Fruit fly (Drosophila melanogaster) whole organism, wandering third instar larva: ENCODE measurements around the gene CG5274.

Experiments used
- Abd-B ChIP-seq: fragments of >200 bp; optimal IDR thresholded peaks from 2 replicates; lab custom pipeline; 2017; ENCODE audit warnings: missing biosample characterization, missing genetic modification characterization
- CG32264 ChIP-seq: fragments of 200-800 bp; sonication (Bioruptor generic); optimal IDR thresholded peaks from 2 replicates; lab custom pipeline; 2016; ENCODE audit warnings: missing biosample characterization, missing genetic modification characterization
- CG9705 ChIP-seq: fragments of 200-800 bp; sonication (Bioruptor generic); optimal IDR thresholded peaks from 2 replicates; lab custom pipeline; 2018; ENCODE audit warnings: missing biosample characterization, mild to moderate bottlenecking, missing genetic modification characterization
- CrebA ChIP-seq: fragments of 200-800 bp; sonication (Bioruptor generic); optimal IDR thresholded peaks from 2 replicates; lab custom pipeline; 2016; ENCODE audit warnings: missing biosample characterization, mild to moderate bottlenecking, missing genetic modification characterization, borderline replicate concordance
- Dfd ChIP-seq: fragments of >200 bp; optimal IDR thresholded peaks from 2 replicates; lab custom pipeline; 2017; ENCODE audit warnings: missing biosample characterization, missing genetic modification characterization
- Dif ChIP-seq: fragments of 200-275, 200-300 bp; sonication (Bioruptor generic); optimal IDR thresholded peaks from 2 replicates; lab custom pipeline; 2018; ENCODE audit warnings: missing biosample characterization, missing genetic modification characterization; ENCODE audit not compliant: partially characterized antibody
- GATAd ChIP-seq: sonication (Bioruptor generic); optimal IDR thresholded peaks from 2 replicates; lab custom pipeline; 2016; ENCODE audit warnings: missing biosample characterization, missing genetic modification characterization
- HLH106 ChIP-seq: fragments of 200-800 bp; optimal IDR thresholded peaks from 3 replicates; lab custom pipeline; 2019; ENCODE audit warnings: missing biosample characterization, mild to moderate bottlenecking, missing genetic modification characterization, moderate library complexity
- Hnf4 ChIP-seq: fragments of 200-800 bp; sonication (Bioruptor generic); optimal IDR thresholded peaks from 2 replicates; lab custom pipeline; 2016; ENCODE audit warnings: missing biosample characterization, mild to moderate bottlenecking, missing genetic modification characterization
- Hr78 ChIP-seq: fragments of >200 bp; optimal IDR thresholded peaks from 2 replicates; lab custom pipeline; 2017; ENCODE audit warnings: missing biosample characterization, missing genetic modification characterization
- Hr83 ChIP-seq: fragments of 200-300 bp; sonication (Bioruptor generic); optimal IDR thresholded peaks from 2 replicates; lab custom pipeline; 2016; ENCODE audit warnings: missing biosample characterization, mild to moderate bottlenecking, missing genetic modification characterization, moderate library complexity; ENCODE audit not compliant: poor library complexity, severe bottlenecking
- Jra ChIP-seq: sonication (Bioruptor generic); optimal IDR thresholded peaks from 2 replicates; lab custom pipeline; 2016; ENCODE audit warnings: missing biosample characterization, missing genetic modification characterization
- Mio ChIP-seq: sonication (Bioruptor generic); optimal IDR thresholded peaks from 2 replicates; lab custom pipeline; 2016; ENCODE audit warnings: missing biosample characterization, missing genetic modification characterization
- Myc ChIP-seq: fragments of >200 bp; optimal IDR thresholded peaks from 2 replicates; lab custom pipeline; 2017
- N ChIP-seq: fragments of >200 bp; optimal IDR thresholded peaks from 2 replicates; lab custom pipeline; 2018; ENCODE audit warnings: missing biosample characterization, missing external identifiers, missing genetic modification characterization
- OdsH ChIP-seq: fragments of 200-800 bp; sonication (Bioruptor generic); optimal IDR thresholded peaks from 2 replicates; lab custom pipeline; 2016; ENCODE audit warnings: missing biosample characterization, mild to moderate bottlenecking, missing genetic modification characterization
- Rel ChIP-seq, 2 experiments: fragments of 200-800 bp; sonication (Bioruptor generic) in 1 of 2; optimal IDR thresholded peaks; 2 replicates in 1 of 2; 3 replicates in 1 of 2; lab custom pipeline; 2016 to 2019; ENCODE audit warnings: mild to moderate bottlenecking in 2 of 2, missing biosample characterization in 2 of 2, missing genetic modification characterization in 2 of 2, moderate library complexity in 1 of 2
- Sp1 ChIP-seq: fragments of 200-800 bp; sonication (Bioruptor generic); optimal IDR thresholded peaks from 3 replicates; lab custom pipeline; 2019; ENCODE audit warnings: missing biosample characterization, mild to moderate bottlenecking, missing genetic modification characterization, moderate library complexity
- Vsx2 ChIP-seq: fragments of 200-300, 225-300 bp; sonication (Bioruptor generic); optimal IDR thresholded peaks from 2 replicates; lab custom pipeline; 2018; ENCODE audit warnings: missing biosample characterization, missing genetic modification characterization; ENCODE audit not compliant: partially characterized antibody
- br ChIP-seq: fragments of 200-800 bp; sonication (Bioruptor generic); optimal IDR thresholded peaks from 2 replicates; lab custom pipeline; 2016; ENCODE audit warnings: missing biosample characterization, missing genetic modification characterization
- brk ChIP-seq: fragments of 200-800 bp; sonication (Bioruptor generic); optimal IDR thresholded peaks from 2 replicates; lab custom pipeline; 2016; ENCODE audit warnings: missing biosample characterization, mild to moderate bottlenecking, missing genetic modification characterization
- dl ChIP-seq, 2 experiments: fragments of 175-275, 200-275 bp in 1 of 2; fragments of 200-275 bp in 1 of 2; sonication (Bioruptor generic); optimal IDR thresholded peaks; lab custom pipeline; 2018; ENCODE audit warnings: mild to moderate bottlenecking in 2 of 2, missing biosample characterization in 2 of 2, missing genetic modification characterization in 2 of 2, moderate library complexity in 2 of 2; ENCODE audit not compliant: partially characterized antibody in 2 of 2, insufficient read depth in 1 of 2
- dmrt93B ChIP-seq: fragments of 200-800 bp; sonication (Bioruptor generic); optimal IDR thresholded peaks from 2 replicates; lab custom pipeline; 2018; ENCODE audit warnings: missing biosample characterization, mild to moderate bottlenecking, missing genetic modification characterization
- dsf ChIP-seq: sonication (Bioruptor generic); optimal IDR thresholded peaks from 2 replicates; lab custom pipeline; 2016; ENCODE audit warnings: missing biosample characterization, missing genetic modification characterization, borderline replicate concordance
- ey ChIP-seq: fragments of 200-800 bp; sonication (Bioruptor generic); optimal IDR thresholded peaks from 2 replicates; lab custom pipeline; 2016; ENCODE audit warnings: missing biosample characterization, missing genetic modification characterization
- foxo ChIP-seq, 2 experiments: fragments of 200-800 bp; sonication (Bioruptor generic); optimal IDR thresholded peaks; 2 replicates in 1 of 2; 3 replicates in 1 of 2; lab custom pipeline; 2016 to 2017; ENCODE audit warnings: missing biosample characterization in 2 of 2, missing genetic modification characterization in 2 of 2
- fru ChIP-seq: fragments of 200-800 bp; sonication (Bioruptor generic); optimal IDR thresholded peaks from 3 replicates; lab custom pipeline; 2016; ENCODE audit warnings: missing biosample characterization, mild to moderate bottlenecking, missing genetic modification characterization
- h ChIP-seq: fragments of 200-800 bp; sonication (Bioruptor generic); optimal IDR thresholded peaks from 3 replicates; lab custom pipeline; 2016; ENCODE audit warnings: missing biosample characterization, mild to moderate bottlenecking, missing genetic modification characterization
- jim ChIP-seq: fragments of 175-275, 200-325 bp; sonication (Bioruptor generic); optimal IDR thresholded peaks from 2 replicates; lab custom pipeline; 2016; ENCODE audit warnings: missing biosample characterization, mild to moderate bottlenecking, missing genetic modification characterization
- lola ChIP-seq: fragments of >200 bp; optimal IDR thresholded peaks from 2 replicates; lab custom pipeline; 2017; ENCODE audit warnings: missing biosample characterization, missing genetic modification characterization
- pan ChIP-seq: fragments of >200 bp; optimal IDR thresholded peaks from 2 replicates; lab custom pipeline; 2017
- psq ChIP-seq: fragments of 200-800 bp; sonication (Bioruptor generic); optimal IDR thresholded peaks from 3 replicates; lab custom pipeline; 2017; ENCODE audit warnings: missing biosample characterization, mild to moderate bottlenecking, missing genetic modification characterization, moderate library complexity
- rgr ChIP-seq: fragments of 200-800 bp; sonication (Bioruptor generic); optimal IDR thresholded peaks from 3 replicates; lab custom pipeline; 2016; ENCODE audit warnings: missing biosample characterization, mild to moderate bottlenecking, missing genetic modification characterization
- sage ChIP-seq: fragments of 200-800 bp; sonication (Bioruptor generic); optimal IDR thresholded peaks from 2 replicates; lab custom pipeline; 2016; ENCODE audit warnings: missing biosample characterization, mild to moderate bottlenecking, missing genetic modification characterization
- sv ChIP-seq: fragments of 200-800 bp; sonication (Bioruptor generic); optimal IDR thresholded peaks from 3 replicates; lab custom pipeline; 2016; ENCODE audit warnings: missing biosample characterization, missing genetic modification characterization
- tai ChIP-seq: sonication (Bioruptor generic); optimal IDR thresholded peaks from 2 replicates; lab custom pipeline; 2016; ENCODE audit warnings: missing biosample characterization, missing genetic modification characterization
- usp ChIP-seq: fragments of >200 bp; optimal IDR thresholded peaks from 2 replicates; lab custom pipeline; 2017; ENCODE audit warnings: missing biosample characterization, missing genetic modification characterization
- woc ChIP-seq: sonication (Bioruptor generic); optimal IDR thresholded peaks from 2 replicates; lab custom pipeline; 2016; ENCODE audit warnings: missing biosample characterization, mild to moderate bottlenecking, missing genetic modification characterization

CG5274 gene

dm6 chr3L:20385408-20385807 lies 42.1 kb downstream of the CG5274 start:
- TF ChIP-seq Hnf4 (GFP tag; lab: Kevin White, UChicago): no peak
- peak; percentile 16 for TF ChIP-seq rgr (GFP tag; lab: Kevin White, UChicago)
- no peak for TF ChIP-seq ey
- TF ChIP-seq GATAd (GFP tag; lab: Kevin White, UChicago): no peak
- TF ChIP-seq CG9705 (GFP tag; lab: Kevin White, UChicago): no peak
- TF ChIP-seq Hr83 (GFP tag; lab: Kevin White, UChicago): peak; percentile 26
- no peak for TF ChIP-seq dmrt93B (GFP tag; lab: Kevin White, UChicago)
- no peak for TF ChIP-seq Vsx2 (GFP tag; lab: Kevin White, UChicago)
- TF ChIP-seq sv: no peak
- TF ChIP-seq, all 38 proteins: peak for 2

dm6 chr3L:20385006-20385405 lies 42.5 kb downstream of the CG5274 start:
- TF ChIP-seq Vsx2 (GFP tag; lab: Kevin White, UChicago) (no peak), Myc (no peak), CrebA (no peak), Mio (GFP tag; lab: Kevin White, UChicago) (no peak)

- peak; percentile 91 for TF ChIP-seq brk
- peak; percentile 38 for TF ChIP-seq CG9705 (GFP tag; lab: Kevin White, UChicago)
- TF ChIP-seq Vsx2 (GFP tag; lab: Kevin White, UChicago): no peak
- TF ChIP-seq OdsH: peak; percentile 85
- no peak for TF ChIP-seq Myc
- TF ChIP-seq sv: peak; percentile 54
- peak; percentile 6 for TF ChIP-seq CG32264 (GFP tag; lab: Kevin White, UChicago)
- peak; percentile 78 for TF ChIP-seq Sp1
- no peak for TF ChIP-seq Rel (GFP tag; optimal IDR thresholded peaks at IDR 0.05; lab: Kevin White, UChicago)
- peak; percentile 57 for TF ChIP-seq Rel (tag; optimal IDR thresholded peaks at IDR 0.05; lab: Kevin White, UChicago)
- TF ChIP-seq HLH106 (tag; lab: Kevin White, UChicago): peak; percentile 79
- peak; percentile 77 for TF ChIP-seq psq (GFP tag; lab: Kevin White, UChicago)
- peak; percentile 79 for TF ChIP-seq Jra (GFP tag; lab: Kevin White, UChicago)
- TF ChIP-seq N (GFP tag; lab: Kevin White, UChicago): no peak
- TF ChIP-seq rgr (GFP tag; lab: Kevin White, UChicago): peak; percentile 86
- peak; percentile 75 for TF ChIP-seq dsf (GFP tag; lab: Kevin White, UChicago)
- peak; percentile 82 for TF ChIP-seq ey
- peak; percentile 48 for TF ChIP-seq Hr83 (GFP tag; lab: Kevin White, UChicago)
- peak; percentile 86 for TF ChIP-seq h (GFP tag; lab: Kevin White, UChicago)
- no peak for TF ChIP-seq dl (GFP tag; optimal IDR thresholded peaks at IDR 0.05; lab: Kevin White, UChicago; ENCODE audit: insufficient read depth in 1 of 2, partially characterized antibody in 2 of 2)
- TF ChIP-seq Dif (GFP tag; lab: Kevin White, UChicago): no peak
- no peak for TF ChIP-seq Abd-B (GFP tag; lab: Kevin White, UChicago)
- TF ChIP-seq pan (lab: Kevin White, UChicago): no peak
- TF ChIP-seq Mio (GFP tag; lab: Kevin White, UChicago): no peak
- TF ChIP-seq fru (GFP tag; lab: Kevin White, UChicago): peak; percentile 81
- peak; percentile 60 for TF ChIP-seq GATAd (GFP tag; lab: Kevin White, UChicago)
- no peak for TF ChIP-seq CrebA
- TF ChIP-seq foxo (GFP tag; optimal IDR thresholded peaks at IDR 0.05; lab: Kevin White, UChicago): peak in 1 of 2 experiments; percentile 89
- no peak for TF ChIP-seq usp (GFP tag; lab: Kevin White, UChicago)
- TF ChIP-seq sage (GFP tag; lab: Kevin White, UChicago): peak; percentile 48
- TF ChIP-seq br: peak; percentile 81
- TF ChIP-seq woc (GFP tag; lab: Kevin White, UChicago): peak; percentile 64
- no peak for TF ChIP-seq lola (GFP tag; lab: Kevin White, UChicago)
- no peak for TF ChIP-seq Dfd (GFP tag; lab: Kevin White, UChicago)
- TF ChIP-seq dmrt93B (GFP tag; lab: Kevin White, UChicago): peak; percentile 44
- TF ChIP-seq Hr78 (GFP tag; lab: Kevin White, UChicago): no peak
- peak; percentile 85 for TF ChIP-seq Hnf4 (GFP tag; lab: Kevin White, UChicago)
- TF ChIP-seq tai (GFP tag; lab: Kevin White, UChicago): no peak
- no peak for TF ChIP-seq jim (GFP tag; lab: Kevin White, UChicago)
Observed at dm6 chr3L:20384086-20384810, 43.2 kb downstream of the CG5274 start, which contains the start of the genes CG5498 and fbl. Gene CG5498, minus strand, starts transcription at chr3L:20384109. Gene fbl, plus strand, starts transcription at chr3L:20384429.
